Fruit fly (Drosophila melanogaster) whole organism, pupa: Measurements from ENCODE around the gene sowah.

Experiments used
- CG10348 ChIP-seq: fragments of 200-800 bp; sonication (Bioruptor generic); IDR thresholded peaks from 2 replicates; pipeline ENCODE4 v1.3.6; 2022; ENCODE audit warnings: missing biosample characterization, missing genetic modification characterization
- CG12605 ChIP-seq: fragments of 200-800 bp; sonication (Bioruptor generic); IDR thresholded peaks from 2 replicates; pipeline ENCODE4 v1.3.6; 2022; ENCODE audit warnings: missing biosample characterization, missing genetic modification characterization
- CG13204 ChIP-seq: fragments of 200-800 bp; sonication (Bioruptor generic); optimal IDR thresholded peaks from 2 replicates; lab custom pipeline; 2018; ENCODE audit warnings: missing biosample characterization, mild to moderate bottlenecking, missing genetic modification characterization, moderate library complexity
- CG14655 ChIP-seq: fragments of 200-800 bp; sonication (Bioruptor generic); optimal IDR thresholded peaks from 3 replicates; lab custom pipeline; 2017; ENCODE audit warnings: mild to moderate bottlenecking, missing biosample characterization, missing genetic modification reagents, missing genetic modification characterization
- CG15710 ChIP-seq: fragments of 200-800 bp; sonication (Bioruptor generic); optimal IDR thresholded peaks from 2 replicates; lab custom pipeline; 2018; ENCODE audit warnings: missing biosample characterization, mild to moderate bottlenecking, missing genetic modification characterization, moderate library complexity
- CG17806 ChIP-seq: fragments of 200-800 bp; sonication (Bioruptor generic); optimal IDR thresholded peaks from 2 replicates; lab custom pipeline; 2018; ENCODE audit warnings: missing biosample characterization, mild to moderate bottlenecking, missing genetic modification characterization, moderate library complexity
- CG32121 ChIP-seq: fragments of 200-800 bp; sonication (Bioruptor generic); IDR thresholded peaks from 2 replicates; pipeline ENCODE4 v1.3.6; 2022; ENCODE audit warnings: missing biosample characterization, missing genetic modification characterization
- CG34367 ChIP-seq: fragments of 200-800 bp; sonication (Bioruptor generic); optimal IDR thresholded peaks from 2 replicates; lab custom pipeline; 2018; ENCODE audit warnings: missing biosample characterization, mild to moderate bottlenecking, missing genetic modification characterization
- CG4496 ChIP-seq: fragments of 200-800 bp; sonication (Bioruptor generic); IDR thresholded peaks from 3 replicates; pipeline ENCODE4 v1.3.6; 2022; ENCODE audit warnings: missing biosample characterization, missing genetic modification characterization
- CG8159 ChIP-seq: fragments of 200-800 bp; sonication (Bioruptor generic); optimal IDR thresholded peaks from 3 replicates; lab custom pipeline; 2018; ENCODE audit warnings: missing biosample characterization, mild to moderate bottlenecking, missing genetic modification characterization, moderate library complexity
- CG8301 ChIP-seq: fragments of 200-800 bp; sonication (Bioruptor generic); optimal IDR thresholded peaks from 2 replicates; lab custom pipeline; 2018; ENCODE audit warnings: missing biosample characterization, mild to moderate bottlenecking, missing genetic modification characterization
- CG9948 ChIP-seq: fragments of 200-800 bp; sonication (Bioruptor generic); optimal IDR thresholded peaks from 2 replicates; lab custom pipeline; 2018; ENCODE audit warnings: missing biosample characterization, mild to moderate bottlenecking, missing genetic modification characterization, moderate library complexity
- D1 ChIP-seq: fragments of 200-800 bp; sonication (Bioruptor generic); optimal IDR thresholded peaks from 2 replicates; lab custom pipeline; 2018; ENCODE audit warnings: missing biosample characterization, mild to moderate bottlenecking, missing genetic modification characterization, moderate library complexity
- EcR ChIP-seq: fragments of 200-800 bp; sonication (Bioruptor generic); optimal IDR thresholded peaks from 3 replicates; lab custom pipeline; 2019; ENCODE audit warnings: missing biosample characterization, missing genetic modification characterization, mild to moderate bottlenecking, moderate library complexity, missing genetic modification reagents
- Ets98B ChIP-seq: fragments of 200-800 bp; sonication (Bioruptor generic); IDR thresholded peaks from 2 replicates; pipeline ENCODE4 v1.3.6; 2022; ENCODE audit warnings: missing biosample characterization, missing genetic modification characterization
- Pif1A ChIP-seq: fragments of 200-800 bp; sonication (Bioruptor generic); optimal IDR thresholded peaks from 3 replicates; lab custom pipeline; 2016; ENCODE audit warnings: missing biosample characterization, missing genetic modification characterization
- Pif1B ChIP-seq: fragments of 200-800 bp; sonication (Bioruptor generic); optimal IDR thresholded peaks from 3 replicates; lab custom pipeline; 2016; ENCODE audit warnings: missing biosample characterization, missing genetic modification characterization
- Snoo ChIP-seq: fragments of 200-800 bp; sonication (Bioruptor generic); optimal IDR thresholded peaks from 3 replicates; lab custom pipeline; 2017; ENCODE audit warnings: missing biosample characterization, mild to moderate bottlenecking, missing genetic modification characterization, inconsistent platforms
- fd96Ca ChIP-seq: fragments of 200-800 bp; sonication (Bioruptor generic); IDR thresholded peaks from 3 replicates; pipeline ENCODE4 v1.3.6; 2022; ENCODE audit warnings: missing biosample characterization, missing genetic modification characterization
- gl ChIP-seq: fragments of 200-800 bp; sonication (Bioruptor generic); optimal IDR thresholded peaks from 2 replicates; lab custom pipeline; 2018; ENCODE audit warnings: missing biosample characterization, mild to moderate bottlenecking, missing genetic modification characterization
- rn ChIP-seq: fragments of 200-800 bp; sonication (Bioruptor generic); IDR thresholded peaks from 2 replicates; pipeline ENCODE4 v1.3.6; 2022; ENCODE audit warnings: missing biosample characterization, missing genetic modification characterization

The sowah gene

dm6 chr3L:12495312-12495725, 77.0 kb downstream of the sowah start:
- TF ChIP-seq Pif1B (GFP tag; lab: Kevin White, UChicago) (peak; percentile 83), CG17806 (tag; lab: Kevin White, UChicago) (peak; percentile 76), CG10348 (GFP tag; lab: Robert Waterston, UW) (peak; percentile 20; the same call in 1 of the 2 replicates), CG13204 (GFP tag; lab: Kevin White, UChicago) (no peak), CG14655 (GFP tag; lab: Kevin White, UChicago) (peak; percentile 95), rn (0 out of 2 replicates have a peak, but pooled peaks have one; percentile 25), fd96Ca (GFP tag; lab: Robert Waterston, UW) (peak; percentile 69; the same call in 2 of the 3 replicates), CG4496 (GFP tag; lab: Robert Waterston, UW) (no peak; the same call in none of the 3 replicates), EcR (no peak), CG12605 (GFP tag; lab: Robert Waterston, UW) (0 out of 2 replicates have a peak, but pooled peaks have one; percentile 20), D1 (tag; lab: Kevin White, UChicago) (peak; percentile 75), CG15710 (tag; lab: Kevin White, UChicago) (peak; percentile 85), gl (peak; percentile 60), CG32121 (GFP tag; lab: Robert Waterston, UW) (peak; percentile 73), CG34367 (tag; lab: Kevin White, UChicago) (peak; percentile 75), Pif1A (GFP tag; lab: Kevin White, UChicago) (peak; percentile 84), CG8301 (tag; lab: Kevin White, UChicago) (peak; percentile 92), Snoo (tag; lab: Kevin White, UChicago) (peak; percentile 86), CG9948 (tag; lab: Kevin White, UChicago) (peak; percentile 82), Ets98B (peak; percentile 67), CG8159 (tag; lab: Kevin White, UChicago) (peak; percentile 87)

DNA sequence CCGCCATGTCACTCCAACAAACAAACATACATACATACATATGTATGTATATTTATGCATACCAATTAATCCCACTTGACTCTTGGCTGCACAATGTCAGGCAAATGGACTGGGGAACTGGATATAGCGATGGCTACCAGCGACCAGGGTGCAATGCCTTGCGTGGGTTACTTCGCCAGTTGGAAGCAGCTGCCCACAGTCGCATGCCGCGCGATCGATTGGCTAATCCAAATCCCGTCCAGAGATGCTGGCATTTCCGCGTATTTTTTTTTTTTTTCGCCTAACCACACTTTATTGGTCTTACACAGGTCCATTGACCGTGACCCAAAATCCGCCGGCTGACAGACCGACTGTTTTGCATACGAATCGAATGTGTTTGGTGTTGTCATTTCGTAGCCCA, 78.1 kb downstream of the sowah start:
- TF ChIP-seq CG17806 (tag; lab: Kevin White, UChicago), result no peak

DNA sequence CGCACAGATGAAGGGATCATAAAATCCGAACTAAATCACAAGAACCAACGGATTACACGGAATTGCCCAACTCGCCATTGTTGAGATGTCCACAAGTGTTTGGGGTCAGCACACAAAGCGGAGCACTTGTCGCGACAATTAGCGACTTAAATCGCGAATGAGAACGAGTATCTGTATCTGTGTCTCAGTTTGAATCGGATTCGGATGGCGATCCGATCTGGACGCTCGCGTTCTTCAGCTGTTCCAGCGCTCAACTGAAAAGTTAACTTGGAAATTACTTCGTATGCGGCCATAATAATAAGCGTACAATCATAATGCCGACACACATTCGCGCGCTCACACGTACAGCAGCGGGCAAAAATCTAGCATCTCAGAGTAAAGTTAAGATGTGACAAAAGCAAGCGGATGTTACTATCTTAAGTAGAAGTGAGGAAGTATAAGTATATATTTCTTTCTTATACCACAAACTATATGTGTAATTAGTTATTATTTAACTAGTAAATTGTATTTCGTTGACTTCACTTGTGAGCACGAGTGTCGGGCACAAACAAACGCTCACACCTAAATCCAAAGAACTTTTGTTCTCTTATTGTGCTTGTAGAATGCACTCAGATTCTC, 81.8 kb downstream of the sowah start, which contains the start of gene CG10660:
CG10660 (minus strand) TSS at position 259 of the 618 bp plus-strand sequence.
- peak; percentile 94 for TF ChIP-seq Pif1A (GFP tag; lab: Kevin White, UChicago)
- TF ChIP-seq CG9948 (tag; lab: Kevin White, UChicago), result peak; percentile 85
- peak; percentile 89 for TF ChIP-seq CG8159 (tag; lab: Kevin White, UChicago)
- TF ChIP-seq CG13204 (GFP tag; lab: Kevin White, UChicago), result peak; percentile 60
- TF ChIP-seq fd96Ca (GFP tag; lab: Robert Waterston, UW), result peak; percentile 96
- peak; percentile 69 for TF ChIP-seq D1 (tag; lab: Kevin White, UChicago)
- peak; percentile 85 for TF ChIP-seq Snoo (tag; lab: Kevin White, UChicago)
- TF ChIP-seq CG34367 (tag; lab: Kevin White, UChicago), result peak; percentile 89
- peak; percentile 94 for TF ChIP-seq CG14655 (GFP tag; lab: Kevin White, UChicago)
- peak; percentile 97 for TF ChIP-seq Ets98B
- peak; percentile 89 for TF ChIP-seq CG17806 (tag; lab: Kevin White, UChicago)
- peak; percentile 95 for TF ChIP-seq CG32121 (GFP tag; lab: Robert Waterston, UW)
- peak; percentile 50 for TF ChIP-seq EcR
- peak; percentile 79; the same call in 1 of the 2 replicates for TF ChIP-seq CG10348 (GFP tag; lab: Robert Waterston, UW)
- peak; percentile 81; the same call in 1 of the 2 replicates for TF ChIP-seq rn
- TF ChIP-seq CG12605 (GFP tag; lab: Robert Waterston, UW), result peak; percentile 93
- peak; percentile 61 for TF ChIP-seq gl
- peak; percentile 87 for TF ChIP-seq CG15710 (tag; lab: Kevin White, UChicago)
- peak; percentile 96 for TF ChIP-seq Pif1B (GFP tag; lab: Kevin White, UChicago)
- TF ChIP-seq CG8301 (tag; lab: Kevin White, UChicago), result peak; percentile 94
- TF ChIP-seq CG4496 (GFP tag; lab: Robert Waterston, UW), result peak; percentile 96
- TF ChIP-seq, all 21 proteins: peak for 21

DNA sequence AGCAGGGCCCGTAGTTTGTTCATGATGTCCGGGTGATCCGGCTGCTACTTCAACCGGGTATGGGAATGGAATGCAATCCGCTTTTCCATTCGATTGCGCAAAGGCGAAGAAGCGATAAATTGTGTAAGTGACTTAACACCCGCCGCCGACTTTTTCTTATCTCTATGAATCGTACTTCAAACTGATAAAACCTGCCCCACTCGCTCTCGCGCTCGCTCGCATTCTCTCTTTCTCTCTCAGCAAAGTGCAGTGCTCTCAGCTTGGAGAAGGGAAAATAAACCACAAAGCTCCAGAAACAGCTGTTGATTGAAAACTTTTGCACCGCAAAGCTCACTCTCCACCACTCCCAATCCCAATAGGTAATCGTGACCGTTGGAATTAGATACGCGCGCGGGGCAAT, 82.4 kb downstream of the sowah start:
- TF ChIP-seq gl, result peak; percentile 25
- TF ChIP-seq Pif1B (GFP tag; lab: Kevin White, UChicago), result peak; percentile 52
- TF ChIP-seq D1 (tag; lab: Kevin White, UChicago), result no peak
- 0 out of 2 replicates have a peak, but pooled peaks have one; percentile 20 for TF ChIP-seq CG32121 (GFP tag; lab: Robert Waterston, UW)
- no peak for TF ChIP-seq CG17806 (tag; lab: Kevin White, UChicago)
- no peak for TF ChIP-seq CG10348 (GFP tag; lab: Robert Waterston, UW)
- peak; percentile 87 for TF ChIP-seq EcR
- no peak for TF ChIP-seq Pif1A (GFP tag; lab: Kevin White, UChicago)
- peak; percentile 46 for TF ChIP-seq CG12605 (GFP tag; lab: Robert Waterston, UW)
- TF ChIP-seq Ets98B, result peak; percentile 53; the same call in 1 of the 2 replicates
- TF ChIP-seq CG8301 (tag; lab: Kevin White, UChicago), result no peak
- TF ChIP-seq fd96Ca (GFP tag; lab: Robert Waterston, UW), result peak; percentile 44; the same call in 1 of the 3 replicates
